Worm (Caenorhabditis elegans): ENCODE data around the gene srz-23.

DNA sequence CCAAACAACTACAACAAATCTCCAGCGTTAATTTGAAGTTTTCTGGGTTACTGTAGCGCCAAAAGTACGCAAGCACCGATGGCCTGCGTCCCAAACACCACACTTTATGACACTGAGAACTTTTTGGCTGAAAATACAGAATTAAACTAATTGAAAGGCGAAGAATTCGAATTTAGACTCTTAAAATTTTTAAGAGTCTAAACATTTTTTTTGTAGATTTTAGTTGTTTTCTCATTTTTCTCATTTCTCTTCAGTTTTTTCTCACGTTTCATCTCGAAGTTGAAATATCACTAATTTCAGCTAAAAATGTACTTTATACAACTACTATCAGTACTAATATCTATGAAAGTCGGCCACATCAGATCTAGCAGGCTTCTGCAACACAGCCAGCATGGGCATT lies 38.0 kb upstream of the srz-23 start, which contains the start of gene lgc-9:
- TF ChIP-seq dao-5 (tag; optimal IDR thresholded peaks at IDR 0.05), result no peak
- TF ChIP-seq W03F9.2 (tag; optimal IDR thresholded peaks at IDR 0.05), result no peak
- TF ChIP-seq him-1 (tag; optimal IDR thresholded peaks at IDR 0.05), result no peak
